Fruit fly (Drosophila melanogaster) whole organism, prepupa: ENCODE results near the gene Vajk3.

ENCODE experiments used
- Blimp-1 ChIP-seq: fragments of 200-800 bp; sonication (Bioruptor generic); optimal IDR thresholded peaks from 3 replicates; lab custom pipeline; 2017; ENCODE audit warnings: missing biosample characterization, missing genetic modification characterization, mild to moderate bottlenecking, moderate library complexity, missing genetic modification reagents
- CG15336 ChIP-seq: fragments of 200-800 bp; sonication (Bioruptor generic); IDR thresholded peaks from 2 replicates; pipeline ENCODE4 v1.3.6; 2022; ENCODE audit warnings: missing biosample characterization, missing genetic modification characterization
- CG16779 ChIP-seq: fragments of 200-800 bp; sonication (Bioruptor generic); optimal IDR thresholded peaks from 3 replicates; lab custom pipeline; 2017; ENCODE audit warnings: missing biosample characterization, mild to moderate bottlenecking, missing genetic modification characterization
- CG6163 ChIP-seq: fragments of 200-800 bp; sonication (Bioruptor generic); IDR thresholded peaks from 3 replicates; pipeline ENCODE4 v1.3.6; 2022; ENCODE audit warnings: missing biosample characterization, missing genetic modification characterization
- CG6792 ChIP-seq: fragments of 200-800 bp; sonication (Bioruptor generic); optimal IDR thresholded peaks from 3 replicates; lab custom pipeline; 2016; ENCODE audit warnings: missing biosample characterization, missing genetic modification characterization
- CG8632 ChIP-seq: fragments of 200-800 bp; sonication (Bioruptor generic); optimal IDR thresholded peaks from 3 replicates; lab custom pipeline; 2016; ENCODE audit warnings: missing biosample characterization, missing genetic modification characterization
- CG9139 ChIP-seq: fragments of 200-800 bp; sonication (Bioruptor generic); optimal IDR thresholded peaks from 3 replicates; lab custom pipeline; 2017; ENCODE audit warnings: missing biosample characterization, mild to moderate bottlenecking, missing genetic modification characterization
- Eip75B ChIP-seq: fragments of 200-800 bp; sonication (Bioruptor generic); optimal IDR thresholded peaks from 3 replicates; lab custom pipeline; 2016; ENCODE audit warnings: missing biosample characterization, missing genetic modification characterization
- Ets96B ChIP-seq: fragments of 200-800 bp; optimal IDR thresholded peaks from 2 replicates; lab custom pipeline; 2019; ENCODE audit warnings: missing biosample characterization, mild to moderate bottlenecking, missing genetic modification characterization, moderate library complexity
- esn ChIP-seq: fragments of 200-800 bp; sonication (Bioruptor generic); optimal IDR thresholded peaks from 2 replicates; lab custom pipeline; 2016; ENCODE audit warnings: missing biosample characterization, mild to moderate bottlenecking, missing genetic modification characterization, moderate library complexity
- fd59A ChIP-seq: fragments of 200-800 bp; sonication (Bioruptor generic); optimal IDR thresholded peaks from 2 replicates; lab custom pipeline; 2017; ENCODE audit warnings: missing biosample characterization, mild to moderate bottlenecking, missing genetic modification characterization, missing genetic modification reagents
- ss ChIP-seq, 2 experiments: fragments of 200-800 bp; sonication (Bioruptor generic); optimal IDR thresholded peaks; 2 replicates in 1 of 2; 3 replicates in 1 of 2; lab custom pipeline; 2017 to 2018; ENCODE audit warnings: mild to moderate bottlenecking in 2 of 2, missing biosample characterization in 2 of 2, missing genetic modification characterization in 2 of 2, moderate library complexity in 1 of 2

dm6 chr2L:13934542-13935065, 12.7 kb downstream of the Vajk3 start, which contains the start of gene Vajk2:
- TF ChIP-seq Ets96B, result no peak
- TF ChIP-seq CG9139 (GFP tag; lab: Kevin White, UChicago), result no peak
- TF ChIP-seq Blimp-1, result no peak
- TF ChIP-seq Eip75B (GFP tag; lab: Kevin White, UChicago), result no peak
- no peak for TF ChIP-seq CG6792
- TF ChIP-seq CG6163 (GFP tag; lab: Robert Waterston, UW), result no peak; the same call in 1 of the 3 replicates
- no peak for TF ChIP-seq ss (GFP tag; optimal IDR thresholded peaks at IDR 0.05; lab: Kevin White, UChicago)
- TF ChIP-seq CG8632 (GFP tag; lab: Kevin White, UChicago), result no peak
- TF ChIP-seq CG15336 (GFP tag; lab: Robert Waterston, UW), result 0 out of 2 replicates have a peak, but pooled peaks have one; percentile 16
- TF ChIP-seq esn (GFP tag; lab: Kevin White, UChicago), result no peak
- TF ChIP-seq fd59A (GFP tag; lab: Kevin White, UChicago), result no peak
- no peak for TF ChIP-seq CG16779
